Worm (Caenorhabditis elegans): ENCODE results near the gene lgc-11.

DNA sequence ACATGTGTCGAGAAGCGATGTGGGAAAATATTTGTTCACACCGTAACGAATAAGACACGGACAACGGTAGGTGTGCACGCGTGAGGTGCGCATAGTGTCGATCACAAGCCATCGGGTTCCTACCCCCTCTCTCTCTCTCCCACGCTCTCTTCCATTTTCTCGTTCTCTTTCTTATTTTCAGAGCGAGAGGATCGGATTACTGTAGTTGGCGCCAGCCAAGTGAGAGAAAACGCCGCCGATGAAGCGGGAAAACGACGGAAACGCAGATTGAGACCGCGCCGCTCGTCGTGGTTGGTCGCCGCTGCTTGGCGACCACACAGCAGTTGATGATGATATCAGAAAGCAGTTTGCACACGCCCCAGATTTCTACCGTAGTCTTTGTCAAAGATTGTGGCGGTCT lies 42.0 kb downstream of the lgc-11 start:
- no peak for TF ChIP-seq ztf-11 (tag; optimal IDR thresholded peaks at IDR 0.05)
- TF ChIP-seq nhr-77 (tag; optimal IDR thresholded peaks at IDR 0.05) = no peak
- TF ChIP-seq nhr-237 (tag; optimal IDR thresholded peaks at IDR 0.05) = no peak
- no peak for TF ChIP-seq ama-1 (optimal IDR thresholded peaks at IDR 0.05)
- TF ChIP-seq zag-1 (tag; optimal IDR thresholded peaks at IDR 0.05) = no peak
- no peak for TF ChIP-seq fos-1 (tag; optimal IDR thresholded peaks at IDR 0.05)
- TF ChIP-seq egl-27 (tag; optimal IDR thresholded peaks at IDR 0.05) = no peak
- no peak for TF ChIP-seq unc-39 (tag; optimal IDR thresholded peaks at IDR 0.05)
- TF ChIP-seq dmd-4 (tag; optimal IDR thresholded peaks at IDR 0.05) = no peak
